Worm (Caenorhabditis elegans): ENCODE measurements around the gene B0252.8.

DNA sequence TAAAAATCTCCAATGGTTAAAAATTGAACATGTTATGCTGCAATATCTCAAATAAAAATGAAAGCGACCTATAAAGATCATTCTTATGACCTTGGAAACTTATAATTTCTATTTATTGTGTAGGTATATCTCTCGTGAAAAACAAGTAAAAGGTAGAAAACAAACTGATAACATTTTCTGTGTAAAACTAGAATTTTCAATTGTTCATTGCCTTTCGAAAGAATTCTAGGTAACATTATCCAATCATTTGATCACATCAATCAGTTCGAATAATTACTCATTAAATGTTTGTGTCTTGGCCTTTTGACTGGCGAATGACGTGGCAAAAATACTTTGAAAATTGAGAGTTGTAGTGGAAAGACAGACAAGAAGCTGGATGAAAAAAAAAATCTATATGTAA is 38.1 kb upstream of the B0252.8 start:
- no peak for TF ChIP-seq Y22D7AL.16 (tag; optimal IDR thresholded peaks at IDR 0.05)
- TF ChIP-seq ama-1 (optimal IDR thresholded peaks at IDR 0.05), result no peak
- no peak for TF ChIP-seq ceh-14 (tag; optimal IDR thresholded peaks at IDR 0.05)
- no peak for TF ChIP-seq fkh-6 (tag; optimal IDR thresholded peaks at IDR 0.05)
- no peak for TF ChIP-seq pha-4 (tag; optimal IDR thresholded peaks at IDR 0.05)
- no peak for TF ChIP-seq syd-9 (tag; optimal IDR thresholded peaks at IDR 0.05)
- TF ChIP-seq mec-3 (tag; optimal IDR thresholded peaks at IDR 0.05; ENCODE audit: borderline replicate concordance), result no peak
- TF ChIP-seq lim-6 (tag; optimal IDR thresholded peaks at IDR 0.05), result no peak
- TF ChIP-seq unc-42 (tag; optimal IDR thresholded peaks at IDR 0.05), result no peak
- TF ChIP-seq pqm-1 (tag; optimal IDR thresholded peaks at IDR 0.05), result no peak
- TF ChIP-seq sox-4 (tag; optimal IDR thresholded peaks at IDR 0.05), result no peak
- TF ChIP-seq ets-4 (tag; optimal IDR thresholded peaks at IDR 0.05), result no peak
- no peak for TF ChIP-seq ceh-2 (tag; optimal IDR thresholded peaks at IDR 0.05)
- TF ChIP-seq gmeb-2 (tag; optimal IDR thresholded peaks at IDR 0.05), result no peak
